Fruit fly (Drosophila melanogaster): ENCODE results near the gene CG31710.

DNA sequence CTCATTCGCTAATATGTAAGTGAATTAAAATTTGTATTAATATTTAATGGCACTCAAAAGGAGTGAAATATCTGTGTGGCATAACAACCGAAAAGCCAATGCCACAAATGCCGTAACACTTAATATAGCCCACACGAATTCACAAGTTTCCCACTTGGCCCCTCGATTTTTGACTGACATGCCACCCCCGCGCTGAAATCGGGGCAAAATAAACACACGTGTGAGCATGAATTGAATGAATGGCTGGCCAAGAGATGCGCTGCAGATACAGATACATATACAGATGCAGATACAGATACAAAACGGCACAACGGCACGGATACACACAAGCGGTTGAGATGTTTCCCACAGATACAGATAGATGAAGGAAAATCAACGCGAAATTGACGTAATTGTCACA, 28.7 kb downstream of the CG31710 start:
- TF ChIP-seq ttk (optimal IDR thresholded peaks at IDR 0.05) (no peak), insv (optimal IDR thresholded peaks at IDR 0.05) (no peak)

Data from Kc167 (cell line).